Worm (Caenorhabditis elegans): ENCODE results near the gene grd-6.

Gene grd-6

DNA sequence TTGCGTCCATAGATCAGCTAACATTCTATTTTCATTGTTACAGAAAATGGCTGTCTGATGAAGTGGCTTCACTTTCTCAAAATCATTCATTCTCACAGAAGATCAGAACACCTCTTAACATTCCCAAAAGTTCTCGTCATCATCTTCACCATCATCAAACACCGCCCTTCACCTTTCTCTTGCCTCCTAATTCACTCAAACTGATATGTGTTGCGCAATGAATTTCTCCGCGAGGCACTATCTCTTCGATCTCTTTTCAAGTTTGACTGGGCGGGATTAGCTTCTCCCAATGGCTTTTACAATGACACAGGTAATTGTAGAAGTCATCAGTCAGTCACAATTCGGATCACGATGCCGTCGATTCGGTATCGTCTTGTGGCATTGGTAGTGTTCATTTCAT, at the start of gene grd-6:
Gene grd-6 (plus strand): TSS at position 301 of the 400 bp plus-strand sequence.
- TF ChIP-seq unc-62 (GFP tag; optimal IDR thresholded peaks at IDR 0.05): no peak

DNA sequence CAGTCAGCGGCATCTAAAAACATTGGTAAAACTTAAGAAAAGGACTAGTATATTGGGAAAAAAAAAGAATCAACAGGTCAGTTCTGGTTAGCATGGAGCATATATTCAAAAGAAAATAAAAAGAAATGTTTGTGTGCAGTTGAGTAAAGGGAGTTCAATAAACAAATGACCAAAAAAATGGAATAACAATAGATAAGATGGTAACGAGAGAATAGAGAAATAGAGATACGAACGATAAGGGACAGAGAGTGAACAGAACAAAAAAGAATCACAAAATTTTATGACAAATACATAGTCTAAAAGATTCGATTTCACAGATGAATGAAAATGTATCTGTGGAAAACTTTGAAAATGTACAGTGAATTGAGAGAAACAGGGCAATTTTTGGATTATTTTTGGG, 48.7 kb upstream of the grd-6 start, which contains the start of gene gad-3:
Gene gad-3 (minus strand): TSS at position 17 of the 400 bp plus-strand sequence.
- TF ChIP-seq unc-62 (GFP tag; optimal IDR thresholded peaks at IDR 0.05): no peak

DNA sequence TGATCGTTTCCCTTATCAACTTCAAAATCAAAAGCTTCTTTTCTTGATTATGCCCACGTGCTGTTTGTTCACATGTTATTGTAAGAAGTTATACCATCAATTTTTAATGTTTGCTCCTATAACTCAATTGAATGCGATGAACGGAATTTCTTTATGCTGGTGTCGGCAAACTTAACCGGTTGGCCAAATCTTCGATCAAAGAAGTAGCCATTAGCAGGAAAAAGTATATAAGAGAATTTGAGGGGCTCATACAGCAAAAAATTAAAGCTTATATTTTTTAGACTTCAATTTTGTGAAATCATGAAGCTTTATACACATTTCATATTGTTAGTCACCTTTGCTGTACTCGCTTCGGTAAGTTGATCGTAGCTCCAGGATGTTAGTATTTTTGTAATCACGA, 47.9 kb upstream of the grd-6 start, which contains the start of gene pqn-16:
Gene pqn-16 (plus strand): TSS at position 301 of the 400 bp plus-strand sequence.
- TF ChIP-seq unc-62 (GFP tag; optimal IDR thresholded peaks at IDR 0.05): no peak

DNA sequence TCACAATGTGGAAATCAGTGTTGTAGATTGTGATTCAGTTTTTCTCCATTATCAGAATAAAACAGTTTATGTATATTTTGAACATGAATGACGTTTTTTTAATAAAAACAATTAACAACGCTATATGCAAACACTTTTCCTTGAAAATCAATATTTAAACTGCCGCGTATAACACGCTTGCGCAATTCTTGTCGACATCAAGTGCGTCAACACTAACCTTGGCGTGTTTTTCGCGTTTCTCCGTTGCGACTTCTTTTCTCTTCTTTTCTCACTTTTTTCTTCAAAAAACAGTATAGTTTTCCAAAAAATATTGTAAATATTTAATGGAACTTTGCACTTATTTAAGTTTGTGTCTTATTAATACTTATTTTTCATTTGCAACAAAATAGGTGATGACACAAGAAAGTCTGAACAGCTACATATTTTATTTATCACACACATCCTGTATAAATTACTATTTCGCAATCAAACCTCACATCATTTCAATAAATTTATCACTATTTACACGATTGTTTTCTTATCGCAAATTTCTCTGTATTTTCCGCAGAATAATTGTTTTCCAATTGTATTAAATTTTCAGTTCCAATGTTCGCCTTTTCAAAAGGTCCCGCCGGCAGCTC, 46.3 kb upstream of the grd-6 start, which contains the start of gene spas-1:
Gene spas-1 (plus strand): TSS at position 572 of the 620 bp plus-strand sequence.
- TF ChIP-seq unc-62 (GFP tag; optimal IDR thresholded peaks at IDR 0.05): no peak

DNA sequence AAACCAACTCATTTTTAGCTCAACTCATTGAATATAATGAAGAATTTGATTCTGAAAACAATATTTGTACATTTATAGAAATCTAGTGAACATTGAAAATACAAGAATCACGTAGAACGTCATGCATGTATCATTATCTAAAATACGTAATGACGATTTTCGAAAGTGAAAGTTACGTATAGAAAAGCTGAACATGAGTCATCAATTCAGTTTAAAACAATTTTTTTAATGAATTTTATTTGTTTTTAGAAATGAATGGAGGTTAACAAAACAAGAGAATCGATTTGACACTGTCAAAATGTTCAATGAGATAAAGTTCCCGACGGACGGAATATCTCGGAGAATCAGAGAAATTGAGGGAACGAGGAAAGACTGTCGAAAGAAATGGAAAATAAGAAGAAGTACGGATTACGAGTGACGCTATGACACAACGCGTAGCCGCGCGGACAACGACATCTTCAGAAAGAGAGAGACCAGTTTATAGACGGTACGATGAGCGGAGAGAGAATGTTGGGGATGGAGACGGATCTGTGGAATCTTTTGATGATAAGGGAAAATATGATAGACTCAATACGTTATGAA, 39.9 kb upstream of the grd-6 start, which contains the start of gene ptr-1:
Gene ptr-1 (minus strand): TSS at position 51 of the 582 bp plus-strand sequence.
- no peak for TF ChIP-seq unc-62 (GFP tag; optimal IDR thresholded peaks at IDR 0.05)

DNA sequence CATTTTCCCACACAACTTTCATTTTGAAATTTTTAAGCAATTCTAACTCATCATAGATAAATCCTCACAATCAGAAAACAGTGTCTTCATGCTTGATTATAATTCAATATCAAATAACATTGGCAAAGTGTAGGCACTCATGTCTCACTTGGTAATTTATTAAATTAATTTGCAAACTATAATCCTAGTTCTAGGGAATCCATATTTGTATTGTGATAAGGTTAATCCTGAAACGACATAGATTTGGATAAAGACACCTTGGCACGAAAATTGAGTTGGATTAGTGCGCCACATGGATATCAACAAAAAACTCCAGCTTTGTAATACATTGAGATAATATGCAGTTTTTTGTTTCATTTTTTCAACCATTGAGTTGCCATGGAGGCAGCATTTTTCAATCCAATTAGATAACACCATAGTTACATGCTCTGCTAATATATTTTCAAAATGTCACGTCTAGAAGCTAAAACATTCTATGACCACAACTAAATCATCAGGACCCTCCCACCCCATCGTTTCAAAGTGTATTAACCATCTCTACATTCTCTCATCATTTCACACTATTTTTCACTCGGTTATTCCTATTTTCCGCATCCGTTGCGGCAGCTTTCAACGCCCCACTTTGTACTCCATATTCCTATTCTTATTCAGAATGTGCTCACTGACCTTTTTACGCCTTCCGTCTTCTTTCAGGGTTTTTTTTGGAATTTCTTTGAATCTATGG, 37.8 kb upstream of the grd-6 start:
- no peak for TF ChIP-seq unc-62 (GFP tag; optimal IDR thresholded peaks at IDR 0.05)

DNA sequence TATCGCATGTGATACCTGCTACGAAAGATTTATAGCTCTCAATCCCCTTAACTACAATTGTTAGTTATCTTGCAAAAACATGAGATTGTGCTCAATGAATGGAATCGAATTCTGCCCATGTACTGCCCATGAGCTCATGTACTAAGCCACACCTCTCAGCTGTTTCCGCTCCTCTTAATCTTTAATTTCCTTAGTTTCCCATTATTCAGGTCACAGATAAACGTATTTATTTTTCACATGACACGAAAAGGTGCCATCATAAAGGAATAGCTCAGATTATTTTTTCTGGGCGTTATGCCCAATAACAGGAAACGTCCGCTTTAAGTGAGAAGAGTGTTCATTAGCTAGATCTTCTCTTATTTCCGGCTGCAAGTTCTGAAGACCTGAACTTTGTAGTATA, 35.6 kb upstream of the grd-6 start:
- no peak for TF ChIP-seq unc-62 (GFP tag; optimal IDR thresholded peaks at IDR 0.05)

DNA sequence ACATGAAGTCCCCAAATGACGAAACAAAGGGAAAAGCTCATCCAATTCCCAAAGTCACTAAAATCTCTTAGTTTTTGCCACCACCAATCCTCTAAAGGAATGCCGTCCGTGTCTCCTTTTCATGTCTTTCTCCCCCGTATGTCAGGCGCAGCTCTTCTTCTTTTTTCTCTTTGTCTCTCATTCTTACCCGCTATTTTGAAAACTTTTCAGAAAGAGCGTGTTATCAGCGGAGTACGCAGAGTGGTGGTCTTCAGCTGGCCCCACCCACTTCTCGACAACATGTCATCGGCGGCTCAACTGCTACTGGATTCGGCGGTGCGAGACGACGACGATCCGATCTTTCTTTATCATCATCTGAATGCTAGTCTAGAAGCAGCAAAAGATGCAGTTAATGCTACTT, 30.3 kb upstream of the grd-6 start, which contains the start of gene sphr-1:
Gene sphr-1 (plus strand): TSS at position 205 of the 400 bp plus-strand sequence.
- TF ChIP-seq unc-62 (GFP tag; optimal IDR thresholded peaks at IDR 0.05): no peak

DNA sequence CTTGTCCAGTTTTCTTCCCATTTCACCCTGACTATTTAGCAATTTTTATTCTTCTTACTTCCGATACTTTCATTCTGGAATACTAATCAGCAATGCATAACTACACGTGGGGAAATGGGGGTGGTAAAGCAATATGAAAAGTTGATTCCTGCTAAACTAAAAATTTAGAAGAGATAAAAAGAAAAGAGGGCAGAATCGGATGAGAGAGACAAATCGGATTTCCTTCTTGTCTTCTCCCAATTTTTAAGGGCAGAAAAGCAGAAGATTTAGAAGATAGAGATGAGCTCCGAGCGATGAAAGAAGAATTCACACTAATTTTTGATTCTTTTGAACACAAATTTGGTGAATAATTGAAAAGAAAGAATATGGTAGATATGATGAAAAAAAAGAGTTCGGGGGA, 27.6 kb upstream of the grd-6 start:
- TF ChIP-seq unc-62 (GFP tag; optimal IDR thresholded peaks at IDR 0.05): no peak

DNA sequence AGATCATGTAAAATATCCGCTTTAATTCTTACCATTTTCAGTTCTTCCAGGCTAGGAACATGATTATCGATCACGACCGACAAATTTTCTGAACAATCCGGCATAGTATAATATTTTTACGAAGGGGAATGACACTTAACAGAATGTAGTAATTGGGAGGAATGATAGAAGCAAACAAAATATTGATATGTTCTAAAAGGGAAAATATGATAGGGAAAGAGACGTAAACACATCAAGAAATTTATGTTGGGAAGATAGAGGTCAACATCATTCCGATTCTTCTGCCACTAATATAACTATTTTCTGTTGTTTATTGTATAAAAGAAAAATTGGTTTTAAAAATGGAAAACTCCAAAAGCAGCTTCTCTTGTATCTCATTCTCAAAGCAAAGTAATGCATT, 24.5 kb upstream of the grd-6 start, which contains the start of gene C24B5.4:
Gene C24B5.4 (minus strand): TSS at position 206 of the 400 bp plus-strand sequence.
- no peak for TF ChIP-seq unc-62 (GFP tag; optimal IDR thresholded peaks at IDR 0.05)

DNA sequence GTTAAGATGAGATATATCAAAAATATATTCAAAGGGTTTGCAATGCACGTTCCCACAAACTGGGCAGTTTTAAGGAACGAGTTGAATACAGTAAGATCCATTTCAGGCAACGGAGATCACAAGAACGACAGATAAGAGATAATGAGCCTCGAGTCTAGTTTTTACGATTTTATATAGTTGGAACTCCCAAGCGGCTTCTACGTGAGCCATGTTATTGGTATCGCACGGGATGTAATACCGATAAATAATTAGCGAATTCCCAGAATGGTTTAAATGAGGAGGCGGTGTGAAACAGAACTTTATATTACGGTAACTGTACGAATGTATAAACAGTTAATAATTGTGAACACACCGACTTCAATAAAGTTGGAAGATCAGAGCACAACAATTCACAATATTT, 22.8 kb upstream of the grd-6 start, which contains the start of gene str-177:
Gene str-177 (minus strand): TSS at position 101 of the 400 bp plus-strand sequence.
- TF ChIP-seq unc-62 (GFP tag; optimal IDR thresholded peaks at IDR 0.05): no peak

DNA sequence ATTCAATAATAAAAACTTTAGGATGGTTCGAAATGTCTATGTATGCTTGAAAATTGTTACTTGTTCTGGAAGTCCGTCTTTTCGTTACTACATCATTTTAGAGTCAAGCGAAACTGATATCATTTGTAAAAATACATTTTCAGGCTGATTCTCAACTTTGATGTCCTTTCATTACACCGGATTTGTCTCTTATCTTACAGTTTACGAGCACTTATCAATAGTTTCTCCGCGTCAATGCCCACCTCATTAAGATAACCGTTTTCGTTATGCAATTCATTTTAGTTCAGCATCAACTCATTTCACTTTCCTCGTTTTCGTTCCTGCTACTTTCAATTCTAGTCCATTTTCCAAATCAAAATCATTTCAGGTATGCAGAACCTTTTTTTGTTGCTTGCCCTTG, 19.0 kb upstream of the grd-6 start, which contains the start of gene asp-2:
Gene asp-2 (plus strand): TSS at position 368 of the 400 bp plus-strand sequence.
- no peak for TF ChIP-seq unc-62 (GFP tag; optimal IDR thresholded peaks at IDR 0.05)

DNA sequence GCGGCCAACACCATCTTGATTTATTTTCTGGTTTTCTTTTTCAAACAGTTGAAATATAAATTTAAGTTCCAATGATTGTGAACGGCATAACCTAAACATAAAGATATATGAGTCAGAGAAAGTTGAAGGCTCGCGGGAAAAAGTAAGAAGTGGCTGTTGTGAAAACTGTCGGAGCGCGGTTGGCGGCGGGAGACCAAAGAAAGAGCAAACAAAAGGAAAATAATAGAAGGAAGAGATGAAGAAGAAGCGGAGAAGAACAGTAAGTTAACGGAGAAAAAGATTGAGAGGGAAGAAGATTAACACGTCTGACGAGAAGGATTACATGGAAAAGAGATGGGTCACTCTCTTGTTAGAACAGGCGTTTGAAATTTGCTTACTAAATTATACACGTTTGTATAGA, 14.3 kb upstream of the grd-6 start, which contains the start of gene inx-10:
Gene inx-10 (minus strand): TSS at position 101 of the 400 bp plus-strand sequence.
- no peak for TF ChIP-seq unc-62 (GFP tag; optimal IDR thresholded peaks at IDR 0.05)

DNA sequence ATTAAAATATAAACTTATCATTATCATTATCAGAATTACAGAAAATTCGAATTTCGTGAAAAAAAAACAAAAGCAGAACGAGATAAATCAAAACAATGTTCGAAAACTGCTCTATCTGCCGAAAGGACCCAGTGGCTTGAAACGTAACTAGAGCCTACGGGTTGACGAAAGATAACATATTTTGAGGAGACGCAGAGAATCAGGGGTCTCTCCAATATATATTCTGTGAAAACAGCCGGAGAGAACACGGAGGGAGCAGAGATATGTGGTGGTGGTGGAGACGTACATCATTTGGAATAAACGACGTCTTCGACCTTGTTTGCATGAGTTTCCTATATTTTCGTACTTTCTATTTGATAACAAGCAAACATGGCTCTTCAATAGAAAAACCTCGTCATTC, 12.8 kb upstream of the grd-6 start:
- TF ChIP-seq unc-62 (GFP tag; optimal IDR thresholded peaks at IDR 0.05): no peak

DNA sequence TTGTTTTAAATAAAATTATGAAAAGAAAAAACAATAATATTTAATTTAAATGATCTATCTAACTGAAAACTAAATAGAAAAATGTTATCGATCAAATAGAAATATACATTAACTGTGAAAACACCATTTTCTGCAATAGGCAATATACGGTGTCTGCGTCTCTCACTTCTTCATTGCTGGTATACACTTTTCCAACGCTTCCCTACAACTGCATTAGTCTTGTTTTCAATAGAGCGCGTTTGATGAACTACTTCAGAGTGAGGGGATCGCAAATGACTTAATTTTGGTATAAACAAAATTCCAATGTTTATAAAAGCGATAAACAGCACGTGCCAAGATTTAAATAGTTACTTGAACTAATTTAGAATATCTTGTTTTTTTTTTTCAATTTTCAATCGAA, 9.2 kb upstream of the grd-6 start:
- TF ChIP-seq unc-62 (GFP tag; optimal IDR thresholded peaks at IDR 0.05): no peak

DNA sequence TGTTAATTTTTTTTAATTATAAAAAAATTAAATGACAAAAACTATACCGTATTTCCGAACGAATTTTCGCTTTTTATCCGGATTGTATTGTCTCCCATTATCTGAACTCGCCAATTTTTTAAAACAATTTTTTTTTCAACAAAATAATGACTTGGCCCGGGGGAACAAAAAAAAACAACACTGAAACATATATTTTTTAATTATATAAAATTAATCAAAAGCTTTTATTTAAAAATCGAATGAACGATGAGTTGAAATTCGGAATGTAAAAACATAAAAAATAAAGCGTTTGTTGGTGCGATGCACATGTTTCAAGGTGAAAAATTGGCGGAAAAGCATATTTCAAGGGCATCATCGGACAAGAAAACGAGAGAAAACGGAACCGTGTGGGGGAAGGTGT, 8.1 kb upstream of the grd-6 start, which contains the start of gene mdt-27:
Gene mdt-27 (minus strand): TSS at position 101 of the 400 bp plus-strand sequence.
- TF ChIP-seq unc-62 (GFP tag; optimal IDR thresholded peaks at IDR 0.05): no peak

Measured in whole organism, dauer.